Worm (Caenorhabditis elegans) whole organism, young adult: ENCODE results near the gene wago-4.

Experiments used
- C06A6.2 ChIP-seq: fragments of 200-800 bp; sonication (Bioruptor generic); conservative IDR thresholded peaks from 2 replicates; pipeline ENCODE4 v1.3.6; 2022; ENCODE audit warnings: missing genetic modification characterization, missing compliant biosample characterization
- F33H1.4 ChIP-seq: fragments of 200-800 bp; sonication (Bioruptor generic); IDR thresholded peaks from 2 replicates; pipeline ENCODE4 v1.3.6; 2022; ENCODE audit warnings: missing genetic modification reagents, missing genetic modification characterization, missing compliant biosample characterization
- F57C9.4 ChIP-seq: sonication (generic microtip); optimal IDR thresholded peaks from 2 replicates; lab custom pipeline; 2017; ENCODE audit warnings: mild to moderate bottlenecking, missing genetic modification characterization, missing compliant biosample characterization
- K11D2.4 ChIP-seq: fragments of 200-800 bp; sonication (Bioruptor generic); IDR thresholded peaks from 2 replicates; pipeline ENCODE4 v1.3.6; 2022; ENCODE audit warnings: missing genetic modification reagents, missing genetic modification characterization, missing compliant biosample characterization
- K12H6.12 ChIP-seq: fragments of 200-800 bp; sonication (Bioruptor generic); optimal IDR thresholded peaks from 2 replicates; lab custom pipeline; 2018; ENCODE audit warnings: mild to moderate bottlenecking, missing genetic modification characterization, missing compliant biosample characterization
- T07F8.4 ChIP-seq: sonication (generic microtip); optimal IDR thresholded peaks from 2 replicates; lab custom pipeline; 2016; ENCODE audit warnings: mild to moderate bottlenecking, missing genetic modification characterization, moderate library complexity, missing compliant biosample characterization
- Y53F4B.3 ChIP-seq: fragments of 200-800 bp; sonication (Bioruptor generic); IDR thresholded peaks from 2 replicates; pipeline ENCODE4 v1.3.6; 2022; ENCODE audit warnings: missing genetic modification reagents, missing genetic modification characterization, missing compliant biosample characterization
- Y53G8AR.9 ChIP-seq: fragments of 200-800 bp; sonication (Bioruptor generic); conservative IDR thresholded peaks from 2 replicates; pipeline ENCODE4 v1.3.6; 2022; ENCODE audit warnings: missing genetic modification reagents, missing genetic modification characterization, missing compliant biosample characterization
- Y67H2A.10 ChIP-seq: fragments of 200-800 bp; sonication (Bioruptor generic); conservative IDR thresholded peaks from 2 replicates; pipeline ENCODE4 v1.3.6; 2022; ENCODE audit warnings: missing genetic modification reagents, missing genetic modification characterization, missing compliant biosample characterization
- akir-1 ChIP-seq: fragments of 200-800 bp; sonication (Bioruptor generic); optimal IDR thresholded peaks from 2 replicates; lab custom pipeline; 2018; ENCODE audit warnings: mild to moderate bottlenecking, missing genetic modification characterization, moderate library complexity, missing compliant biosample characterization
- ama-1 ChIP-seq, 3 experiments: fragments of 150-350 bp in 1 of 3; sonication (generic microtip) in 2 of 3; optimal IDR thresholded peaks; 2 replicates each; lab custom pipeline; 2014 to 2018; ENCODE audit warnings: missing biosample characterization in 2 of 3, missing genetic modification characterization in 2 of 3, missing genetic modification reagents in 2 of 3
- aptf-2 ChIP-seq: fragments of 200-800 bp; sonication (Bioruptor generic); conservative IDR thresholded peaks from 2 replicates; pipeline ENCODE4 v1.3.6; 2022; ENCODE audit warnings: missing genetic modification reagents, missing genetic modification characterization, missing compliant biosample characterization
- aptf-3 ChIP-seq: fragments of 200-800 bp; sonication (Bioruptor generic); IDR thresholded peaks from 2 replicates; pipeline ENCODE4 v1.3.6; 2022; ENCODE audit warnings: missing genetic modification characterization, missing compliant biosample characterization
- athp-1 ChIP-seq: sonication (generic microtip); optimal IDR thresholded peaks from 2 replicates; lab custom pipeline; 2017; ENCODE audit warnings: mild to moderate bottlenecking, missing genetic modification characterization, missing compliant biosample characterization
- attf-6 ChIP-seq: fragments of 200-800 bp; sonication (Bioruptor generic); IDR thresholded peaks from 2 replicates; pipeline ENCODE4 v1.3.6; 2022; ENCODE audit warnings: missing genetic modification reagents, missing genetic modification characterization, missing compliant biosample characterization
- ccch-3 ChIP-seq: fragments of 200-800 bp; sonication (Bioruptor generic); optimal IDR thresholded peaks from 2 replicates; lab custom pipeline; 2018; ENCODE audit warnings: mild to moderate bottlenecking, missing genetic modification characterization, missing compliant biosample characterization
- ceh-27 ChIP-seq: fragments of 200-800 bp; sonication (Bioruptor generic); optimal IDR thresholded peaks from 2 replicates; lab custom pipeline; 2018; ENCODE audit warnings: mild to moderate bottlenecking, missing genetic modification characterization, moderate library complexity, missing compliant biosample characterization
- ceh-40 ChIP-seq: fragments of 200-800 bp; sonication (Bioruptor generic); IDR thresholded peaks from 2 replicates; pipeline ENCODE4 v1.3.6; 2022; ENCODE audit warnings: missing genetic modification characterization, missing compliant biosample characterization
- ceh-79 ChIP-seq: sonication (generic microtip); optimal IDR thresholded peaks from 2 replicates; lab custom pipeline; 2017; ENCODE audit warnings: mild to moderate bottlenecking, missing genetic modification characterization, missing compliant biosample characterization
- ceh-91 ChIP-seq: fragments of 200-800 bp; sonication (Bioruptor generic); IDR thresholded peaks from 2 replicates; pipeline ENCODE4 v1.3.6; 2022; ENCODE audit warnings: missing genetic modification reagents, missing genetic modification characterization, missing compliant biosample characterization
- efl-1 ChIP-seq: fragments of 150-350 bp; optimal IDR thresholded peaks from 2 replicates; lab custom pipeline; 2014; ENCODE audit warnings: missing biosample characterization, missing genetic modification reagents, missing genetic modification characterization
- egl-44 ChIP-seq: fragments of 200-800 bp; sonication (Bioruptor generic); IDR thresholded peaks from 2 replicates; pipeline ENCODE4 v1.3.6; 2022; ENCODE audit warnings: missing genetic modification reagents, missing genetic modification characterization, missing compliant biosample characterization
- egrh-3 ChIP-seq: fragments of 200-800 bp; sonication (Bioruptor generic); IDR thresholded peaks from 2 replicates; pipeline ENCODE4 v1.3.6; 2022; ENCODE audit warnings: missing genetic modification reagents, missing genetic modification characterization, missing compliant biosample characterization
- ets-4 ChIP-seq: fragments of 200-800 bp; sonication (Bioruptor generic); optimal IDR thresholded peaks from 2 replicates; lab custom pipeline; 2018; ENCODE audit warnings: mild to moderate bottlenecking, missing genetic modification characterization, missing compliant biosample characterization
- hmg-20 ChIP-seq: fragments of 200-800 bp; sonication (Bioruptor generic); IDR thresholded peaks from 2 replicates; pipeline ENCODE4 v1.3.6; 2022; ENCODE audit warnings: missing genetic modification reagents, missing genetic modification characterization, missing compliant biosample characterization
- let-526 ChIP-seq: fragments of 200-800 bp; sonication (Bioruptor generic); IDR thresholded peaks from 2 replicates; pipeline ENCODE4 v1.3.6; 2022; ENCODE audit warnings: missing genetic modification reagents, missing genetic modification characterization, missing compliant biosample characterization
- lin-26 ChIP-seq: fragments of 200-800 bp; sonication (Bioruptor generic); IDR thresholded peaks from 2 replicates; pipeline ENCODE4 v1.3.6; 2022; ENCODE audit warnings: missing genetic modification reagents, missing genetic modification characterization, missing compliant biosample characterization
- madf-10 ChIP-seq: sonication (generic microtip); optimal IDR thresholded peaks from 2 replicates; lab custom pipeline; 2016; ENCODE audit warnings: mild to moderate bottlenecking, missing genetic modification characterization, missing compliant biosample characterization
- madf-3 ChIP-seq: fragments of 200-800 bp; sonication (Bioruptor generic); IDR thresholded peaks from 2 replicates; pipeline ENCODE4 v1.3.6; 2022; ENCODE audit warnings: missing genetic modification reagents, missing genetic modification characterization, missing compliant biosample characterization
- madf-8 ChIP-seq: fragments of 200-800 bp; sonication (Bioruptor generic); conservative IDR thresholded peaks from 2 replicates; pipeline ENCODE4 v1.3.6; 2022; ENCODE audit warnings: missing genetic modification reagents, missing genetic modification characterization, missing compliant biosample characterization
- mcd-1 ChIP-seq: fragments of 200-800 bp; sonication (Bioruptor generic); IDR thresholded peaks from 2 replicates; pipeline ENCODE4 v1.3.6; 2022; ENCODE audit warnings: missing genetic modification reagents, missing genetic modification characterization, missing compliant biosample characterization
- mel-28 ChIP-seq: sonication (generic microtip); optimal IDR thresholded peaks from 2 replicates; lab custom pipeline; 2016; ENCODE audit warnings: borderline replicate concordance, mild to moderate bottlenecking, missing genetic modification characterization, missing compliant biosample characterization
- mxl-1 ChIP-seq: sonication (generic microtip); optimal IDR thresholded peaks from 2 replicates; lab custom pipeline; 2016; ENCODE audit warnings: missing genetic modification characterization, missing compliant biosample characterization
- nhr-120 ChIP-seq: fragments of 200-800 bp; sonication (Bioruptor generic); IDR thresholded peaks from 2 replicates; pipeline ENCODE4 v1.3.6; 2022; ENCODE audit warnings: missing genetic modification characterization, missing compliant biosample characterization
- nhr-179 ChIP-seq: sonication (generic microtip); optimal IDR thresholded peaks from 2 replicates; lab custom pipeline; 2016; ENCODE audit warnings: mild to moderate bottlenecking, missing genetic modification characterization, missing compliant biosample characterization
- pha-4 ChIP-seq: fragments of 150-350 bp; sonication (generic microtip); optimal IDR thresholded peaks from 2 replicates; lab custom pipeline; 2014; ENCODE audit warnings: missing biosample characterization, missing genetic modification reagents, missing genetic modification characterization
- sdz-38 ChIP-seq: sonication (generic microtip); optimal IDR thresholded peaks from 2 replicates; lab custom pipeline; 2016; ENCODE audit warnings: missing genotype, missing genetic modification characterization, missing compliant biosample characterization
- snpc-4 ChIP-seq, 5 experiments: fragments of 150-350 bp in 1 of 5; sonication (generic microtip) in 4 of 5; optimal IDR thresholded peaks; 2 replicates each; lab custom pipeline; 2014 to 2018; ENCODE audit warnings: missing genetic modification characterization in 5 of 5, missing biosample characterization in 3 of 5, antibody characterized with exemption in 2 of 5, mild to moderate bottlenecking in 2 of 5, missing compliant biosample characterization in 2 of 5, missing genotype in 2 of 5, moderate library complexity in 2 of 5, missing genetic modification reagents in 1 of 5
- somi-1 ChIP-seq: fragments of 200-800 bp; sonication (Bioruptor generic); optimal IDR thresholded peaks from 2 replicates; lab custom pipeline; 2018; ENCODE audit warnings: mild to moderate bottlenecking, missing genetic modification characterization, missing compliant biosample characterization
- tbp1 ChIP-seq: fragments of 200-800 bp; sonication (Bioruptor generic); optimal IDR thresholded peaks from 2 replicates; lab custom pipeline; 2018; ENCODE audit warnings: mild to moderate bottlenecking, missing genetic modification characterization, missing compliant biosample characterization
- tlf-1 ChIP-seq: fragments of 200-800 bp; sonication (Bioruptor generic); optimal IDR thresholded peaks from 2 replicates; lab custom pipeline; 2018; ENCODE audit warnings: mild to moderate bottlenecking, missing genetic modification characterization, missing compliant biosample characterization
- unc-130 ChIP-seq: sonication (generic microtip); optimal IDR thresholded peaks from 2 replicates; lab custom pipeline; 2016; ENCODE audit warnings: missing genetic modification reagents, missing genetic modification characterization, missing compliant biosample characterization
- ztf-22 ChIP-seq: fragments of 200-800 bp; sonication (Bioruptor generic); optimal IDR thresholded peaks from 2 replicates; lab custom pipeline; 2018; ENCODE audit warnings: mild to moderate bottlenecking, missing genetic modification characterization, moderate library complexity, missing compliant biosample characterization
- ztf-3 ChIP-seq: fragments of 200-800 bp; sonication (Bioruptor generic); optimal IDR thresholded peaks from 2 replicates; lab custom pipeline; 2018; ENCODE audit warnings: mild to moderate bottlenecking, missing genetic modification characterization, missing compliant biosample characterization
- ztf-6 ChIP-seq: fragments of 200-800 bp; sonication (Bioruptor generic); IDR thresholded peaks from 2 replicates; pipeline ENCODE4 v1.3.6; 2022; ENCODE audit warnings: missing genetic modification reagents, missing genetic modification characterization, missing compliant biosample characterization

The wago-4 gene

DNA sequence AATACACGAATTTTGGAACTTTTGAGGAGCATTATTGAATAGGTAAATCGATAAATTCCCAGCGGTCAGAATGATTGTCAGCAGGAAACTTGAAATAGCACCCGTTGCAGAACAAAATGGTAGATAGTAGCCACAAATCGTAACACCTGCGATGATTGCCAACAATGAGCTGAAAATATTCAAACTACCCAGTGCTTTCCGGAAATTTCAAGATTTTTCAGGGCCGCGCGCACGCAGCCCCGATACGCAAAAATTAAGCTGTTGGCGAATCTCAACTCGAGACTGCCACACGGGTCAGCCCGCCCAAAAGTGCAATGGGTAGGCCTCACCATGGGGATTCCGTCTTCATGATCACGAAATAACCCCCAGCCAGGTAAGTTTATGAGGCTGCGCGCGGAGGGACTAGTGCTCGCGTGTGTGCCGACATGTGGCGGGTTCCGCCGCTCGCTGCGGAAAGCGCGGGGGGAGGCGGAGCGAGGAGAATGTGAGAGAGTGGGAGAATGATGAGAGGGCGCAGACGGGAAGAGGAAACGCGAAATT is 25.3 kb downstream of the wago-4 start (continued):
- TF ChIP-seq K11D2.4 = peak; percentile 90
- peak; percentile 56; the same call in 1 of the 2 replicates for TF ChIP-seq Y67H2A.10 (GFP tag; lab: Robert Waterston, UW)
- TF ChIP-seq lin-26 (GFP tag; lab: Robert Waterston, UW) = peak; percentile 96
- peak; percentile 68 for TF ChIP-seq madf-3 (GFP tag; lab: Robert Waterston, UW)
- TF ChIP-seq ceh-27 = peak; percentile 86
- TF ChIP-seq F57C9.4 (tag; lab: Kevin White, UChicago) = peak; percentile 90
- peak; percentile 77 for TF ChIP-seq ceh-91 (GFP tag; lab: Robert Waterston, UW)
- TF ChIP-seq hmg-20 (GFP tag; lab: Robert Waterston, UW) = peak; percentile 87
- peak; percentile 92 for TF ChIP-seq ztf-22 (GFP tag; lab: Kevin White, UChicago)
- TF ChIP-seq athp-1 = peak; percentile 94
- TF ChIP-seq ceh-40 (GFP tag; lab: Robert Waterston, UW) = 0 out of 2 replicates have a peak, but pooled peaks have one; percentile 80
- peak; percentile 84 for TF ChIP-seq ceh-79 (tag; lab: Kevin White, UChicago)
- TF ChIP-seq nhr-120 = peak; percentile 39; the same call in 1 of the 2 replicates
- TF ChIP-seq tlf-1 (GFP tag; lab: Kevin White, UChicago) = peak; percentile 95
- TF ChIP-seq unc-130 = peak; percentile 92
- peak; percentile 98 for TF ChIP-seq snpc-4 (GFP tag; optimal IDR thresholded peaks at IDR 0.05; lab: Kevin White, UChicago)
- TF ChIP-seq snpc-4 (tag; optimal IDR thresholded peaks at IDR 0.05; lab: Kevin White, UChicago) = peak; percentile 99 to 100 (median 99)
- TF ChIP-seq egrh-3 (GFP tag; lab: Robert Waterston, UW) = peak; percentile 98
- peak; percentile 83 for TF ChIP-seq ztf-3
- peak; percentile 77; the same call in 1 of the 2 replicates for TF ChIP-seq aptf-2 (GFP tag; lab: Robert Waterston, UW)
- peak; percentile 40 for TF ChIP-seq nhr-179
- TF ChIP-seq Y53F4B.3 = peak; percentile 80
- peak; percentile 100 for TF ChIP-seq ama-1 (optimal IDR thresholded peaks at IDR 0.05; lab: Kevin White, UChicago)
- TF ChIP-seq ama-1 (GFP tag; optimal IDR thresholded peaks at IDR 0.05; lab: Kevin White, UChicago) = peak; percentile 71 to 77
- peak; percentile 73 for TF ChIP-seq madf-8 (GFP tag; lab: Robert Waterston, UW)
- TF ChIP-seq ccch-3 (GFP tag; lab: Kevin White, UChicago) = peak; percentile 60
- TF ChIP-seq somi-1 (GFP tag; lab: Kevin White, UChicago) = peak; percentile 93
- peak; percentile 87 for TF ChIP-seq T07F8.4 (tag; lab: Kevin White, UChicago)
- TF ChIP-seq F33H1.4 = peak; percentile 86
- peak; percentile 90 for TF ChIP-seq mxl-1 (tag; lab: Kevin White, UChicago)
- peak; percentile 97 for TF ChIP-seq ets-4 (GFP tag; lab: Kevin White, UChicago)
- peak; percentile 69 for TF ChIP-seq akir-1 (GFP tag; lab: Kevin White, UChicago)
- TF ChIP-seq egl-44 (GFP tag; lab: Robert Waterston, UW) = peak; percentile 95
- peak; percentile 99 for TF ChIP-seq attf-6 (GFP tag; lab: Robert Waterston, UW)
- TF ChIP-seq mel-28 (tag; lab: Kevin White, UChicago) = peak; percentile 92
- TF ChIP-seq efl-1 = peak; percentile 28
- no peak for TF ChIP-seq pha-4 (tag; lab: Kevin White, UChicago)
- TF ChIP-seq Y53G8AR.9 (GFP tag; lab: Robert Waterston, UW) = peak; percentile 93
- peak; percentile 95 for TF ChIP-seq mcd-1
- peak; percentile 91 for TF ChIP-seq madf-10 (tag; lab: Kevin White, UChicago)
- peak; percentile 73 for TF ChIP-seq let-526
- peak; percentile 89 for TF ChIP-seq K12H6.12 (tag; lab: Kevin White, UChicago)
- TF ChIP-seq tbp1 (GFP tag; lab: Kevin White, UChicago) = peak; percentile 83
- TF ChIP-seq sdz-38 = peak; percentile 71
- TF ChIP-seq aptf-3 = 0 out of 2 replicates have a peak, but pooled peaks have one; percentile 39
- peak; percentile 88 for TF ChIP-seq C06A6.2 (GFP tag; lab: Robert Waterston, UW)
- TF ChIP-seq ztf-6 = peak; percentile 56; the same call in 1 of the 2 replicates
